Fruit fly (Drosophila melanogaster) whole organism, embryonic: ENCODE results near the gene CG15549.
A peak's percentile ranks its signal among the peaks of the same experiment; 100 is the strongest.

Source experiments
- Aef1 ChIP-seq: fragments of 200-800 bp; sonication (Bioruptor generic); IDR thresholded peaks from 3 replicates; pipeline ENCODE4 v1.3.6; 2022; ENCODE audit warnings: missing biosample characterization, missing genetic modification characterization
- Blimp-1 ChIP-seq: fragments of 200-800 bp; sonication (Bioruptor generic); optimal IDR thresholded peaks from 3 replicates; lab custom pipeline; 2018; ENCODE audit warnings: missing biosample characterization, missing genetic modification characterization, mild to moderate bottlenecking, moderate library complexity, missing genetic modification reagents
- CG10543 ChIP-seq: fragments of 200-800 bp; sonication (Bioruptor generic); optimal IDR thresholded peaks from 3 replicates; lab custom pipeline; 2017; ENCODE audit warnings: missing biosample characterization, mild to moderate bottlenecking, missing genetic modification characterization, moderate library complexity
- CG12391 ChIP-seq: fragments of 200-800 bp; sonication (Bioruptor generic); optimal IDR thresholded peaks from 3 replicates; lab custom pipeline; 2018; ENCODE audit warnings: missing biosample characterization, mild to moderate bottlenecking, missing genetic modification characterization, moderate library complexity
- CG15269 ChIP-seq: fragments of 200-800 bp; sonication (Bioruptor generic); optimal IDR thresholded peaks from 2 replicates; lab custom pipeline; 2018; ENCODE audit warnings: missing biosample characterization, mild to moderate bottlenecking, missing genetic modification characterization, moderate library complexity
- CG1529 ChIP-seq: fragments of 200-800 bp; sonication (Bioruptor generic); optimal IDR thresholded peaks from 3 replicates; lab custom pipeline; 2018; ENCODE audit warnings: missing biosample characterization, missing genetic modification characterization
- CG15696 ChIP-seq: fragments of 200-800 bp; sonication (Bioruptor generic); optimal IDR thresholded peaks from 2 replicates; lab custom pipeline; 2019; ENCODE audit warnings: missing biosample characterization, mild to moderate bottlenecking, missing genetic modification characterization, moderate library complexity
- CG30431 ChIP-seq: fragments of 200-800 bp; sonication (Bioruptor generic); optimal IDR thresholded peaks from 2 replicates; lab custom pipeline; 2017; ENCODE audit warnings: missing biosample characterization, missing genetic modification characterization
- CG3065 ChIP-seq: fragments of 200-800 bp; sonication (Bioruptor generic); optimal IDR thresholded peaks from 2 replicates; lab custom pipeline; 2016; ENCODE audit warnings: missing biosample characterization, missing genetic modification characterization
- CG3163 ChIP-seq: fragments of 200-800 bp; sonication (Bioruptor generic); optimal IDR thresholded peaks from 3 replicates; lab custom pipeline; 2016; ENCODE audit warnings: missing biosample characterization, missing genetic modification characterization
- CG32772 ChIP-seq: fragments of 200-800 bp; sonication (Bioruptor generic); IDR thresholded peaks from 2 replicates; pipeline ENCODE4 v1.3.6; 2022; ENCODE audit warnings: missing biosample characterization, missing genetic modification characterization
- CG33213 ChIP-seq: fragments of 200-800 bp; sonication (Bioruptor generic); optimal IDR thresholded peaks from 3 replicates; lab custom pipeline; 2016; ENCODE audit warnings: missing biosample characterization, missing genetic modification characterization
- CG3407 ChIP-seq: fragments of 200-800 bp; sonication (Bioruptor generic); optimal IDR thresholded peaks from 2 replicates; lab custom pipeline; 2018; ENCODE audit warnings: missing biosample characterization, mild to moderate bottlenecking, missing genetic modification characterization
- CG42726 ChIP-seq: fragments of 200-800 bp; sonication (Bioruptor generic); IDR thresholded peaks from 2 replicates; pipeline ENCODE4 v1.3.6; 2022; ENCODE audit warnings: missing biosample characterization, missing genetic modification characterization; ENCODE audit not compliant: partially characterized antibody
- CG4424 ChIP-seq: fragments of 200-800 bp; sonication (Bioruptor generic); optimal IDR thresholded peaks from 3 replicates; lab custom pipeline; 2016; ENCODE audit warnings: missing biosample characterization, missing genetic modification characterization
- CG4617 ChIP-seq: fragments of 200-800 bp; sonication (Bioruptor generic); optimal IDR thresholded peaks from 3 replicates; lab custom pipeline; 2016; ENCODE audit warnings: missing biosample characterization, missing genetic modification characterization, borderline replicate concordance
- CG6272 ChIP-seq: fragments of 200-800 bp; sonication (Bioruptor generic); IDR thresholded peaks from 2 replicates; pipeline ENCODE4 v1.3.6; 2022; ENCODE audit warnings: missing biosample characterization, missing genetic modification characterization
- CG6813 ChIP-seq: fragments of 200-800 bp; sonication (Bioruptor generic); optimal IDR thresholded peaks from 2 replicates; lab custom pipeline; 2017; ENCODE audit warnings: missing biosample characterization, missing genetic modification characterization, mild to moderate bottlenecking, moderate library complexity, missing genetic modification reagents
- CG8924 ChIP-seq: fragments of 200-800 bp; optimal IDR thresholded peaks from 3 replicates; lab custom pipeline; 2019; ENCODE audit warnings: missing biosample characterization, mild to moderate bottlenecking, missing genetic modification characterization, moderate library complexity
- CkIIα-i1 ChIP-seq: fragments of 200-800 bp; sonication (Bioruptor generic); IDR thresholded peaks from 2 replicates; pipeline ENCODE4 v1.3.6; 2022; ENCODE audit warnings: missing biosample characterization, missing genetic modification characterization
- D ChIP-seq, 2 experiments: fragments of 200-800 bp in 1 of 2; fragments of >200 bp in 1 of 2; sonication (Bioruptor generic) in 1 of 2; optimal IDR thresholded peaks; 2 replicates in 1 of 2; 3 replicates in 1 of 2; lab custom pipeline; 2017; ENCODE audit warnings: mild to moderate bottlenecking in 1 of 2, missing biosample characterization in 1 of 2, missing genetic modification characterization in 1 of 2, missing genetic modification reagents in 1 of 2
- Dek ChIP-seq: fragments of 200-800 bp; sonication (Bioruptor generic); optimal IDR thresholded peaks from 3 replicates; lab custom pipeline; 2019; ENCODE audit warnings: missing biosample characterization, mild to moderate bottlenecking, missing genetic modification characterization, moderate library complexity
- Dref ChIP-seq: fragments of 200-800 bp; sonication (Bioruptor generic); IDR thresholded peaks from 2 replicates; pipeline ENCODE4 v1.3.6; 2022; ENCODE audit warnings: missing biosample characterization, missing genetic modification characterization
- Ets65A ChIP-seq: fragments of 200-800 bp; sonication (Bioruptor generic); peaks from one replicate; lab custom pipeline; 2016; ENCODE audit warnings: missing biosample characterization, missing genetic modification characterization
- Hsf ChIP-seq: fragments of 200-800 bp; sonication (Bioruptor generic); optimal IDR thresholded peaks from 3 replicates; lab custom pipeline; 2016; ENCODE audit warnings: missing biosample characterization, missing genetic modification characterization
- Lim3 ChIP-seq: fragments of 200-800 bp; sonication (Bioruptor generic); IDR thresholded peaks from 2 replicates; pipeline ENCODE4 v1.3.6; 2022; ENCODE audit warnings: missing biosample characterization, missing genetic modification characterization
- NFAT ChIP-seq: fragments of 200-800 bp; sonication (Bioruptor generic); IDR thresholded peaks from 2 replicates; pipeline ENCODE4 v1.3.6; 2022; ENCODE audit warnings: missing biosample characterization, missing genetic modification characterization
- Oaz ChIP-seq: fragments of 200-800 bp; sonication (Bioruptor generic); IDR thresholded peaks from 2 replicates; pipeline ENCODE4 v1.3.6; 2022; ENCODE audit warnings: missing biosample characterization, missing genetic modification characterization
- Optix ChIP-seq: fragments of 200-800 bp; sonication (Bioruptor generic); IDR thresholded peaks from 3 replicates; pipeline ENCODE4 v1.3.6; 2022; ENCODE audit warnings: missing biosample characterization, missing genetic modification characterization
- PHDP ChIP-seq: fragments of 200-800 bp; sonication (Bioruptor generic); optimal IDR thresholded peaks from 3 replicates; lab custom pipeline; 2018; ENCODE audit warnings: missing biosample characterization, mild to moderate bottlenecking, missing genetic modification characterization, moderate library complexity
- Side ChIP-seq: fragments of 200-800 bp; sonication (Bioruptor generic); optimal IDR thresholded peaks from 2 replicates; lab custom pipeline; 2016; ENCODE audit warnings: missing biosample characterization, missing genetic modification characterization
- ash1 ChIP-seq: fragments of 200-800 bp; sonication (Bioruptor generic); optimal IDR thresholded peaks from 2 replicates; lab custom pipeline; 2018; ENCODE audit warnings: missing biosample characterization, mild to moderate bottlenecking, missing genetic modification characterization
- ato ChIP-seq: fragments of 200-800 bp; sonication (Bioruptor generic); IDR thresholded peaks from 2 replicates; pipeline ENCODE4 v1.3.6; 2022; ENCODE audit warnings: missing biosample characterization, missing genetic modification characterization; ENCODE audit not compliant: partially characterized antibody
- br ChIP-seq: fragments of >200 bp; optimal IDR thresholded peaks from 2 replicates; lab custom pipeline; 2017
- cato ChIP-seq: fragments of 200-800 bp; sonication (Bioruptor generic); optimal IDR thresholded peaks from 2 replicates; lab custom pipeline; 2016; ENCODE audit warnings: missing biosample characterization, missing genetic modification characterization, borderline replicate concordance
- crol ChIP-seq: fragments of 200-800 bp; sonication (Bioruptor generic); IDR thresholded peaks from 2 replicates; pipeline ENCODE4 v1.3.6; 2022; ENCODE audit warnings: missing biosample characterization, missing genetic modification characterization
- crp ChIP-seq, 2 experiments: fragments of 200-800 bp; sonication (Bioruptor generic); optimal IDR thresholded peaks; 2 replicates in 1 of 2; 3 replicates in 1 of 2; lab custom pipeline; 2017; ENCODE audit warnings: missing biosample characterization in 2 of 2, missing genetic modification characterization in 2 of 2, mild to moderate bottlenecking in 1 of 2, moderate library complexity in 1 of 2
- gro ChIP-seq: fragments of 200-800 bp; sonication (Bioruptor generic); optimal IDR thresholded peaks from 2 replicates; lab custom pipeline; 2016; ENCODE audit warnings: missing biosample characterization, missing genetic modification characterization
- gsb-n ChIP-seq: fragments of 200-800 bp; sonication (Bioruptor generic); optimal IDR thresholded peaks from 3 replicates; lab custom pipeline; 2018; ENCODE audit warnings: missing biosample characterization, mild to moderate bottlenecking, missing genetic modification characterization
- gt ChIP-seq: fragments of 200-800 bp; sonication (Bioruptor generic); IDR thresholded peaks from 2 replicates; pipeline ENCODE4 v1.3.6; 2022; ENCODE audit warnings: missing biosample characterization, missing genetic modification characterization
- jing ChIP-seq: fragments of 200-800 bp; sonication (Bioruptor generic); optimal IDR thresholded peaks from 2 replicates; lab custom pipeline; 2018; ENCODE audit warnings: missing biosample characterization, mild to moderate bottlenecking, missing genetic modification characterization
- jumu ChIP-seq: fragments of 200-800 bp; sonication (Bioruptor generic); optimal IDR thresholded peaks from 3 replicates; lab custom pipeline; 2016; ENCODE audit warnings: missing biosample characterization, missing genetic modification characterization
- mam ChIP-seq: fragments of 200-800 bp; sonication (Bioruptor generic); optimal IDR thresholded peaks from 3 replicates; lab custom pipeline; 2016; ENCODE audit warnings: missing biosample characterization, missing genetic modification characterization
- prd ChIP-seq, 3 experiments: fragments of >200 bp in 2 of 3; fragments of 200-800 bp in 1 of 3; sonication (Bioruptor generic) in 1 of 3; optimal IDR thresholded peaks in 2 of 3; IDR thresholded peaks in 1 of 3; 2 replicates in 2 of 3; 3 replicates in 1 of 3; pipeline versions ENCODE4 v1.3.6 to Lab custom; 2017 to 2022; ENCODE audit warnings: missing biosample characterization in 1 of 3, missing genetic modification characterization in 1 of 3
- pros ChIP-seq: fragments of 200-800 bp; sonication (Bioruptor generic); optimal IDR thresholded peaks from 3 replicates; lab custom pipeline; 2019; ENCODE audit warnings: missing biosample characterization, mild to moderate bottlenecking, missing genetic modification characterization, moderate library complexity
- run ChIP-seq: fragments of 200-800 bp; sonication (Bioruptor generic); optimal IDR thresholded peaks from 3 replicates; lab custom pipeline; 2018; ENCODE audit warnings: missing biosample characterization, mild to moderate bottlenecking, missing genetic modification characterization
- sim ChIP-seq: fragments of 200-800 bp; sonication (Bioruptor generic); IDR thresholded peaks from 2 replicates; pipeline ENCODE4 v1.3.6; 2022; ENCODE audit warnings: missing biosample characterization, missing genetic modification characterization
- sna ChIP-seq: fragments of 200-800 bp; sonication (Bioruptor generic); IDR thresholded peaks from 2 replicates; pipeline ENCODE4 v1.3.6; 2022; ENCODE audit warnings: missing biosample characterization, missing genetic modification characterization; ENCODE audit not compliant: partially characterized antibody
- tll ChIP-seq, 2 experiments: fragments of 200-800 bp in 1 of 2; fragments of >200 bp in 1 of 2; sonication (Bioruptor generic) in 1 of 2; optimal IDR thresholded peaks; 2 replicates each; lab custom pipeline; 2017 to 2019; ENCODE audit warnings: missing biosample characterization in 2 of 2, missing genetic modification characterization in 2 of 2, mild to moderate bottlenecking in 1 of 2, moderate library complexity in 1 of 2
- unpg ChIP-seq: fragments of 200-800 bp; sonication (Bioruptor generic); optimal IDR thresholded peaks from 3 replicates; lab custom pipeline; 2018; ENCODE audit warnings: missing biosample characterization, mild to moderate bottlenecking, missing genetic modification characterization, moderate library complexity
- usp ChIP-seq: fragments of >200 bp; optimal IDR thresholded peaks from 2 replicates; lab custom pipeline; 2017; ENCODE audit warnings: missing biosample characterization, missing genetic modification characterization

Gene CG15549

DNA sequence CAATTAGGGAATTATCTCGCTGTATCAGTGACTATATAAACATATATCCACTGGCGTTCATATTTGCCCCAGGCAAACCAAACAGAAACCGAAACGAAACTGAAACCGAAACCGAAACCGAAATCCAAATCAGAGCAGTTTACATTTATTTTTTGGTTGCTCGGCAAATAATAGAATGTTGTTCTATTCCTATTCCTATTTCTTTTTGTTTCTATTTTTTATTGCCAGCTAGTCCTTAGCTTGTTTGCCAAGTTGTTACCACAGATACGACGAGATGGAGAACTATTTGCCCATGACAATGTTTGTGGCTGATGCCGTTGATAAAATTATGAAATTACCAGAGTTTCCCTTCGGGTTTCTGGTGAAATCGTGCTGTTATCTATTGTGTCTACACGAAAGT, 17.4 kb downstream of the CG15549 start (continued):
- TF ChIP-seq pros (no peak), Oaz (GFP tag; lab: Robert Waterston, UW) (no peak), gro (GFP tag; lab: Kevin White, UChicago) (no peak), CG3407 (GFP tag; lab: Kevin White, UChicago) (peak; percentile 13), ash1 (GFP tag; lab: Kevin White, UChicago) (no peak), tll (GFP tag; optimal IDR thresholded peaks at IDR 0.05; lab: Kevin White, UChicago) (peak in 1 of 2 experiments; percentile 38), CG4617 (GFP tag; lab: Kevin White, UChicago) (no peak), CG33213 (no peak), Ets65A (GFP tag; lab: Kevin White, UChicago) (no peak), CG3065 (GFP tag; lab: Kevin White, UChicago) (no peak), jumu (GFP tag; lab: Kevin White, UChicago) (no peak), CG42726 (no peak), jing (no peak), D (optimal IDR thresholded peaks at IDR 0.05; lab: Kevin White, UChicago) (no peak), D (GFP tag; optimal IDR thresholded peaks at IDR 0.05; lab: Kevin White, UChicago) (no peak), crol (GFP tag; lab: Robert Waterston, UW) (no peak), Aef1 (GFP tag; lab: Robert Waterston, UW) (no peak), CG15696 (peak; percentile 88), Blimp-1 (peak; percentile 4), unpg (GFP tag; lab: Kevin White, UChicago) (peak; percentile 37), CG30431 (GFP tag; lab: Kevin White, UChicago) (no peak), run (tag; lab: Kevin White, UChicago) (peak; percentile 30), CG4424 (GFP tag; lab: Kevin White, UChicago) (no peak), Dek (tag; lab: Kevin White, UChicago) (no peak), Lim3 (GFP tag; lab: Robert Waterston, UW) (no peak), br (lab: Kevin White, UChicago) (no peak), Dref (GFP tag; lab: Robert Waterston, UW) (no peak), CG32772 (GFP tag; lab: Robert Waterston, UW) (no peak), gsb-n (tag; lab: Kevin White, UChicago) (peak; percentile 53), usp (GFP tag; lab: Kevin White, UChicago) (no peak), Side (GFP tag; lab: Kevin White, UChicago) (no peak), CG12391 (tag; lab: Kevin White, UChicago) (peak; percentile 8), Optix (GFP tag; lab: Robert Waterston, UW) (no peak), CG1529 (GFP tag; lab: Kevin White, UChicago) (peak; percentile 31), gt (no peak), CG15269 (tag; lab: Kevin White, UChicago) (no peak), sim (GFP tag; lab: Robert Waterston, UW) (no peak), prd (optimal IDR thresholded peaks at IDR 0.05; lab: Kevin White, UChicago) (no peak), prd (GFP tag; IDR thresholded peaks at IDR 0.05; lab: Robert Waterston, UW) (no peak), CG10543 (GFP tag; lab: Kevin White, UChicago) (peak; percentile 10), cato (GFP tag; lab: Kevin White, UChicago) (no peak), Hsf (GFP tag; lab: Kevin White, UChicago) (no peak), CG3163 (GFP tag; lab: Kevin White, UChicago) (no peak), ato (no peak), PHDP (tag; lab: Kevin White, UChicago) (peak; percentile 20), NFAT (GFP tag; lab: Robert Waterston, UW) (no peak), CG6813 (GFP tag; lab: Kevin White, UChicago) (peak; percentile 45), crp (GFP tag; optimal IDR thresholded peaks at IDR 0.05; lab: Kevin White, UChicago) (no peak), CG6272 (GFP tag; lab: Robert Waterston, UW) (no peak), mam (GFP tag; lab: Kevin White, UChicago) (no peak), sna (GFP tag; lab: Robert Waterston, UW) (no peak), CG8924 (tag; lab: Kevin White, UChicago) (peak; percentile 58), CkIIα-i1 (GFP tag; lab: Robert Waterston, UW) (no peak)
